Fruit fly (Drosophila melanogaster) whole organism, embryonic: ENCODE data around the gene CG44261.
A peak's percentile ranks its signal among the peaks of the same experiment; 100 is the strongest.

Source experiments
- ATbp ChIP-seq: fragments of 200-800 bp; sonication (Bioruptor generic); optimal IDR thresholded peaks from 2 replicates; lab custom pipeline; 2017; ENCODE audit warnings: missing biosample characterization, mild to moderate bottlenecking, missing genetic modification characterization, missing genetic modification reagents
- BEAF-32 ChIP-seq: fragments of 200-800 bp; sonication (Bioruptor generic); optimal IDR thresholded peaks from 3 replicates; lab custom pipeline; 2017; ENCODE audit warnings: missing biosample characterization, missing genetic modification characterization, mild to moderate bottlenecking, moderate library complexity, missing genetic modification reagents
- CG11247 ChIP-seq: fragments of 200-800 bp; sonication (Bioruptor generic); IDR thresholded peaks from 2 replicates; pipeline ENCODE4 v1.3.6; 2022; ENCODE audit warnings: missing biosample characterization, missing genetic modification characterization
- CG11723 ChIP-seq: fragments of 200-800 bp; sonication (Bioruptor generic); optimal IDR thresholded peaks from 2 replicates; lab custom pipeline; 2017; ENCODE audit warnings: missing biosample characterization, mild to moderate bottlenecking, missing genetic modification characterization
- CG1233 ChIP-seq: fragments of 200-800 bp; sonication (Bioruptor generic); optimal IDR thresholded peaks from 4 replicates; lab custom pipeline; 2018; ENCODE audit warnings: missing biosample characterization, mild to moderate bottlenecking, missing genetic modification characterization
- CG15073 ChIP-seq: fragments of 200-800 bp; sonication (Bioruptor generic); optimal IDR thresholded peaks from 2 replicates; lab custom pipeline; 2016; ENCODE audit warnings: missing biosample characterization, missing genetic modification characterization
- CG1529 ChIP-seq: fragments of 200-800 bp; sonication (Bioruptor generic); optimal IDR thresholded peaks from 3 replicates; lab custom pipeline; 2018; ENCODE audit warnings: missing biosample characterization, missing genetic modification characterization
- CG16815 ChIP-seq: fragments of 200-800 bp; sonication (Bioruptor generic); optimal IDR thresholded peaks from 3 replicates; lab custom pipeline; 2017; ENCODE audit warnings: missing biosample characterization, mild to moderate bottlenecking, missing genetic modification characterization
- CG17612 ChIP-seq: fragments of 200-800 bp; sonication (Bioruptor generic); IDR thresholded peaks from 2 replicates; pipeline ENCODE4 v1.3.6; 2022; ENCODE audit warnings: missing biosample characterization, missing genetic modification characterization
- CG17829 ChIP-seq: fragments of 200-800 bp; optimal IDR thresholded peaks from 2 replicates; lab custom pipeline; 2019; ENCODE audit warnings: missing biosample characterization, mild to moderate bottlenecking, missing genetic modification characterization, moderate library complexity
- CG30403 ChIP-seq: fragments of 200-800 bp; sonication (Bioruptor generic); optimal IDR thresholded peaks from 3 replicates; lab custom pipeline; 2016; ENCODE audit warnings: missing biosample characterization, missing genetic modification characterization
- CG3163 ChIP-seq: fragments of 200-800 bp; sonication (Bioruptor generic); optimal IDR thresholded peaks from 3 replicates; lab custom pipeline; 2016; ENCODE audit warnings: missing biosample characterization, missing genetic modification characterization
- CG34376 ChIP-seq: fragments of 200-800 bp; sonication (Bioruptor generic); optimal IDR thresholded peaks from 2 replicates; lab custom pipeline; 2018; ENCODE audit warnings: missing biosample characterization, mild to moderate bottlenecking, missing genetic modification characterization
- CG4360 ChIP-seq: fragments of 200-800 bp; sonication (Bioruptor generic); IDR thresholded peaks from 2 replicates; pipeline ENCODE4 v1.3.6; 2022; ENCODE audit warnings: missing biosample characterization, missing genetic modification characterization
- CG4404 ChIP-seq: fragments of 200-800 bp; sonication (Bioruptor generic); IDR thresholded peaks from 2 replicates; pipeline ENCODE4 v1.3.6; 2022; ENCODE audit warnings: missing biosample characterization, missing genetic modification characterization
- CG5180 ChIP-seq: fragments of 200-800 bp; sonication (Bioruptor generic); optimal IDR thresholded peaks from 3 replicates; lab custom pipeline; 2017; ENCODE audit warnings: missing biosample characterization, missing genetic modification characterization, mild to moderate bottlenecking, moderate library complexity, missing genetic modification reagents
- CG6813 ChIP-seq: fragments of 200-800 bp; sonication (Bioruptor generic); optimal IDR thresholded peaks from 2 replicates; lab custom pipeline; 2017; ENCODE audit warnings: missing biosample characterization, missing genetic modification characterization, mild to moderate bottlenecking, moderate library complexity, missing genetic modification reagents
- CG7556 ChIP-seq: fragments of 200-800 bp; sonication (Bioruptor generic); optimal IDR thresholded peaks from 2 replicates; lab custom pipeline; 2017; ENCODE audit warnings: missing biosample characterization, mild to moderate bottlenecking, missing genetic modification characterization
- CG8089 ChIP-seq: fragments of 200-800 bp; sonication (Bioruptor generic); optimal IDR thresholded peaks from 3 replicates; lab custom pipeline; 2016; ENCODE audit warnings: missing biosample characterization, missing genetic modification characterization
- CrebB ChIP-seq: fragments of 200-800 bp; sonication (Bioruptor generic); optimal IDR thresholded peaks from 3 replicates; lab custom pipeline; 2018; ENCODE audit warnings: missing biosample characterization, mild to moderate bottlenecking, missing genetic modification characterization
- D19B ChIP-seq: fragments of 200-800 bp; sonication (Bioruptor generic); optimal IDR thresholded peaks from 2 replicates; lab custom pipeline; 2017; ENCODE audit warnings: missing biosample characterization, mild to moderate bottlenecking, missing genetic modification characterization
- E2f1 ChIP-seq: fragments of 200-800 bp; sonication (Bioruptor generic); IDR thresholded peaks from 2 replicates; pipeline ENCODE4 v1.3.6; 2022; ENCODE audit warnings: missing biosample characterization, missing genetic modification characterization
- H2.0 ChIP-seq: fragments of 200-800 bp; sonication (Bioruptor generic); IDR thresholded peaks from 2 replicates; pipeline ENCODE4 v1.3.6; 2022; ENCODE audit warnings: missing biosample characterization, missing genetic modification characterization
- HmgZ ChIP-seq: fragments of 200-800 bp; sonication (Bioruptor generic); optimal IDR thresholded peaks from 2 replicates; lab custom pipeline; 2018; ENCODE audit warnings: missing biosample characterization, mild to moderate bottlenecking, missing genetic modification characterization
- MTF-1 ChIP-seq: fragments of 200-800 bp; sonication (Bioruptor generic); optimal IDR thresholded peaks from 2 replicates; lab custom pipeline; 2018; ENCODE audit warnings: missing biosample characterization, mild to moderate bottlenecking, missing genetic modification characterization, borderline replicate concordance
- Med ChIP-seq: fragments of 200-800 bp; sonication (Bioruptor generic); peaks from one replicate; lab custom pipeline; 2016; ENCODE audit warnings: missing biosample characterization, missing genetic modification characterization, mild to moderate bottlenecking, inconsistent platforms, moderate library complexity
- Meics ChIP-seq: fragments of 200-800 bp; sonication (Bioruptor generic); optimal IDR thresholded peaks from 2 replicates; lab custom pipeline; 2017; ENCODE audit warnings: missing biosample characterization, mild to moderate bottlenecking, missing genetic modification characterization
- Nf-YA ChIP-seq: fragments of 200-800 bp; sonication (Bioruptor generic); IDR thresholded peaks from 2 replicates; pipeline ENCODE4 v1.3.6; 2022; ENCODE audit warnings: missing biosample characterization, missing genetic modification characterization
- Side ChIP-seq: fragments of 200-800 bp; sonication (Bioruptor generic); optimal IDR thresholded peaks from 2 replicates; lab custom pipeline; 2016; ENCODE audit warnings: missing biosample characterization, missing genetic modification characterization
- Six4 ChIP-seq: fragments of 200-800 bp; sonication (Bioruptor generic); optimal IDR thresholded peaks from 2 replicates; lab custom pipeline; 2016; ENCODE audit warnings: missing biosample characterization, missing genetic modification characterization
- Vsx1 ChIP-seq: fragments of 200-800 bp; sonication (Bioruptor generic); optimal IDR thresholded peaks from 2 replicates; lab custom pipeline; 2017; ENCODE audit warnings: missing biosample characterization, mild to moderate bottlenecking, missing genetic modification characterization, missing genetic modification reagents
- bowl ChIP-seq: fragments of 200-800 bp; sonication (Bioruptor generic); IDR thresholded peaks from 2 replicates; pipeline ENCODE4 v1.3.6; 2022; ENCODE audit warnings: missing biosample characterization, missing genetic modification characterization
- cad ChIP-seq: fragments of >200 bp; optimal IDR thresholded peaks from 2 replicates; lab custom pipeline; 2017; ENCODE audit warnings: missing biosample characterization, missing genetic modification characterization
- chn ChIP-seq: fragments of 200-800 bp; sonication (Bioruptor generic); optimal IDR thresholded peaks from 2 replicates; lab custom pipeline; 2016; ENCODE audit warnings: missing biosample characterization, missing genetic modification characterization
- emc ChIP-seq: fragments of 200-800 bp; sonication (Bioruptor generic); optimal IDR thresholded peaks from 2 replicates; lab custom pipeline; 2016; ENCODE audit warnings: missing biosample characterization, missing genetic modification characterization
- eyg ChIP-seq: fragments of 200-800 bp; sonication (Bioruptor generic); optimal IDR thresholded peaks from 3 replicates; lab custom pipeline; 2016; ENCODE audit warnings: missing biosample characterization, missing genetic modification characterization
- fu2 ChIP-seq: fragments of 200-800 bp; sonication (Bioruptor generic); optimal IDR thresholded peaks from 2 replicates; lab custom pipeline; 2016; ENCODE audit warnings: missing biosample characterization, missing genetic modification characterization
- ham ChIP-seq: fragments of 200-800 bp; sonication (Bioruptor generic); IDR thresholded peaks from 2 replicates; pipeline ENCODE4 v1.3.6; 2022; ENCODE audit warnings: missing biosample characterization, missing genetic modification characterization
- insv ChIP-seq, 2 experiments: fragments of 200-800 bp; sonication (Bioruptor generic); optimal IDR thresholded peaks; 3 replicates each; lab custom pipeline; 2016 to 2018; ENCODE audit warnings: missing biosample characterization in 2 of 2, missing genetic modification characterization in 2 of 2
- inv ChIP-seq: fragments of 200-800 bp; sonication (Bioruptor generic); IDR thresholded peaks from 2 replicates; pipeline ENCODE4 v1.3.6; 2022; ENCODE audit warnings: missing biosample characterization, missing genetic modification characterization; ENCODE audit not compliant: partially characterized antibody
- pum ChIP-seq: fragments of 200-800 bp; sonication (Bioruptor generic); optimal IDR thresholded peaks from 2 replicates; lab custom pipeline; 2016; ENCODE audit warnings: missing biosample characterization, missing genetic modification characterization
- scrt ChIP-seq: fragments of 200-800 bp; sonication (Bioruptor generic); optimal IDR thresholded peaks from 2 replicates; lab custom pipeline; 2018; ENCODE audit warnings: missing biosample characterization, mild to moderate bottlenecking, missing genetic modification characterization, moderate library complexity
- ssp ChIP-seq: fragments of 200-800 bp; sonication (Bioruptor generic); IDR thresholded peaks from 2 replicates; pipeline ENCODE4 v1.3.6; 2022; ENCODE audit warnings: missing biosample characterization, missing genetic modification characterization
- stwl ChIP-seq: fragments of 200-800 bp; sonication (Bioruptor generic); optimal IDR thresholded peaks from 3 replicates; lab custom pipeline; 2018; ENCODE audit warnings: missing biosample characterization, mild to moderate bottlenecking, missing genetic modification characterization, moderate library complexity
- tap ChIP-seq: fragments of 200-800 bp; optimal IDR thresholded peaks from 3 replicates; lab custom pipeline; 2019; ENCODE audit warnings: missing biosample characterization, mild to moderate bottlenecking, missing genetic modification characterization, moderate library complexity
- tll ChIP-seq, 2 experiments: fragments of 200-800 bp in 1 of 2; fragments of >200 bp in 1 of 2; sonication (Bioruptor generic) in 1 of 2; optimal IDR thresholded peaks; 2 replicates each; lab custom pipeline; 2017 to 2019; ENCODE audit warnings: missing biosample characterization in 2 of 2, missing genetic modification characterization in 2 of 2, mild to moderate bottlenecking in 1 of 2, moderate library complexity in 1 of 2
- trem ChIP-seq: fragments of 200-800 bp; optimal IDR thresholded peaks from 3 replicates; lab custom pipeline; 2019; ENCODE audit warnings: missing biosample characterization, mild to moderate bottlenecking, missing genetic modification characterization, moderate library complexity
- tup ChIP-seq: fragments of 200-800 bp; sonication (Bioruptor generic); optimal IDR thresholded peaks from 2 replicates; lab custom pipeline; 2016; ENCODE audit warnings: missing biosample characterization, mild to moderate bottlenecking, missing genetic modification characterization, moderate library complexity
- zen2 ChIP-seq: fragments of 200-800 bp; sonication (Bioruptor generic); IDR thresholded peaks from 3 replicates; pipeline ENCODE4 v1.3.6; 2022; ENCODE audit warnings: missing biosample characterization, missing genetic modification characterization; ENCODE audit not compliant: partially characterized antibody

Gene CG44261

dm6 chr3R:9418373-9419299, 10.7 kb upstream of the CG44261 start (continued):
- no peak for TF ChIP-seq tup (GFP tag; lab: Kevin White, UChicago)
- TF ChIP-seq D19B (GFP tag; lab: Kevin White, UChicago), result no peak
- no peak for TF ChIP-seq CG17612 (GFP tag; lab: Robert Waterston, UW)
- TF ChIP-seq zen2 (GFP tag; lab: Robert Waterston, UW), result no peak
- no peak for TF ChIP-seq trem (tag; lab: Kevin White, UChicago)
- TF ChIP-seq bowl, result no peak
- peak; percentile 19 for TF ChIP-seq Vsx1 (GFP tag; lab: Kevin White, UChicago)
- no peak for TF ChIP-seq cad (GFP tag; lab: Kevin White, UChicago)
- peak; percentile 22 for TF ChIP-seq CG3163
- no peak for TF ChIP-seq CG30403 (GFP tag; lab: Kevin White, UChicago)
- no peak for TF ChIP-seq Nf-YA (GFP tag; lab: Robert Waterston, UW)
- TF ChIP-seq HmgZ (tag; lab: Kevin White, UChicago), result no peak
- no peak for TF ChIP-seq chn (GFP tag; lab: Kevin White, UChicago)
- no peak for TF ChIP-seq Meics (GFP tag; lab: Kevin White, UChicago)
- TF ChIP-seq CG7556 (GFP tag; lab: Kevin White, UChicago), result peak; percentile 5
- TF ChIP-seq CG34376 (GFP tag; lab: Kevin White, UChicago), result no peak
- peak; percentile 4 for TF ChIP-seq scrt (GFP tag; lab: Kevin White, UChicago)
- no peak for TF ChIP-seq CG4360
- peak; percentile 51 for TF ChIP-seq Med (GFP tag; lab: Kevin White, UChicago)
- TF ChIP-seq inv (GFP tag; lab: Robert Waterston, UW), result no peak
- no peak for TF ChIP-seq CG16815 (GFP tag; lab: Kevin White, UChicago)
- no peak for TF ChIP-seq ham
- TF ChIP-seq stwl (tag; lab: Kevin White, UChicago), result no peak
- no peak for TF ChIP-seq Six4 (GFP tag; lab: Kevin White, UChicago)
- no peak for TF ChIP-seq CG11247 (GFP tag; lab: Robert Waterston, UW)
- no peak for TF ChIP-seq tap
- no peak for TF ChIP-seq ssp (GFP tag; lab: Robert Waterston, UW)
- TF ChIP-seq MTF-1 (GFP tag; lab: Kevin White, UChicago), result no peak
- no peak for TF ChIP-seq fu2 (GFP tag; lab: Kevin White, UChicago)
- peak; percentile 68 to 95 for TF ChIP-seq insv (GFP tag; optimal IDR thresholded peaks at IDR 0.05; lab: Kevin White, UChicago)
- peak; percentile 2 for TF ChIP-seq CG8089 (GFP tag; lab: Kevin White, UChicago)
- TF ChIP-seq E2f1 (GFP tag; lab: Robert Waterston, UW), result no peak
- TF ChIP-seq CG1233 (GFP tag; lab: Kevin White, UChicago), result no peak
- no peak for TF ChIP-seq CG5180 (GFP tag; lab: Kevin White, UChicago)
- TF ChIP-seq BEAF-32, result no peak
- no peak for TF ChIP-seq CG4404 (GFP tag; lab: Robert Waterston, UW)
- TF ChIP-seq Side, result peak; percentile 25
- no peak for TF ChIP-seq CrebB (tag; lab: Kevin White, UChicago)
- no peak for TF ChIP-seq tll (GFP tag; optimal IDR thresholded peaks at IDR 0.05; lab: Kevin White, UChicago)
- TF ChIP-seq CG1529, result no peak
- no peak for TF ChIP-seq pum
- TF ChIP-seq CG6813 (GFP tag; lab: Kevin White, UChicago), result no peak
- TF ChIP-seq H2.0 (GFP tag; lab: Robert Waterston, UW), result no peak
- no peak for TF ChIP-seq emc (GFP tag; lab: Kevin White, UChicago)
- no peak for TF ChIP-seq ATbp (GFP tag; lab: Kevin White, UChicago)
- TF ChIP-seq CG11723 (GFP tag; lab: Kevin White, UChicago), result no peak
- peak; percentile 3 for TF ChIP-seq eyg (GFP tag; lab: Kevin White, UChicago)
- no peak for TF ChIP-seq CG17829 (tag; lab: Kevin White, UChicago)
- TF ChIP-seq CG15073 (GFP tag; lab: Kevin White, UChicago), result no peak
